Worm (Caenorhabditis elegans) whole organism, late embryonic: ENCODE data around the gene mrpl-44.

Experiments
- C08G9.2 ChIP-seq: sonication (generic microtip); optimal IDR thresholded peaks from 2 replicates; lab custom pipeline; 2016; ENCODE audit warnings: mild to moderate bottlenecking, missing genetic modification characterization, moderate library complexity, missing compliant biosample characterization
- C38D4.7 ChIP-seq: fragments of 200-800 bp; sonication (Bioruptor generic); optimal IDR thresholded peaks from 2 replicates; lab custom pipeline; 2018; ENCODE audit warnings: mild to moderate bottlenecking, missing genetic modification characterization, moderate library complexity, missing compliant biosample characterization
- K02D7.2 ChIP-seq: sonication (generic microtip); optimal IDR thresholded peaks from 2 replicates; lab custom pipeline; 2017; ENCODE audit warnings: mild to moderate bottlenecking, missing genetic modification characterization, missing compliant biosample characterization
- K09A11.1 ChIP-seq: sonication (generic microtip); optimal IDR thresholded peaks from 2 replicates; lab custom pipeline; 2017; ENCODE audit warnings: antibody characterized with exemption, mild to moderate bottlenecking, missing genetic modification characterization, missing compliant biosample characterization; ENCODE audit not compliant: insufficient read depth
- T23F11.4 ChIP-seq: fragments of 200-800 bp; sonication (Bioruptor generic); optimal IDR thresholded peaks from 2 replicates; lab custom pipeline; 2018; ENCODE audit warnings: mild to moderate bottlenecking, missing genetic modification characterization, missing compliant biosample characterization
- ama-1 ChIP-seq: fragments of 150-350 bp; optimal IDR thresholded peaks from 2 replicates; lab custom pipeline; 2014
- ceh-14 ChIP-seq: sonication (generic microtip); optimal IDR thresholded peaks from 2 replicates; lab custom pipeline; 2016; ENCODE audit warnings: missing genotype, missing genetic modification characterization, missing compliant biosample characterization
- ceh-18 ChIP-seq: sonication (generic microtip); optimal IDR thresholded peaks from 2 replicates; lab custom pipeline; 2016; ENCODE audit warnings: missing genetic modification characterization, missing compliant biosample characterization
- ceh-19 ChIP-seq: fragments of 200-800 bp; sonication (Bioruptor generic); optimal IDR thresholded peaks from 2 replicates; lab custom pipeline; 2018; ENCODE audit warnings: mild to moderate bottlenecking, missing genetic modification characterization, missing compliant biosample characterization
- ceh-2 ChIP-seq: sonication (generic microtip); optimal IDR thresholded peaks from 2 replicates; lab custom pipeline; 2016; ENCODE audit warnings: missing genotype, missing genetic modification characterization, missing compliant biosample characterization
- ceh-22 ChIP-seq: sonication (generic microtip); optimal IDR thresholded peaks from 2 replicates; lab custom pipeline; 2017; ENCODE audit warnings: missing biosample characterization, missing genetic modification characterization
- ceh-30 ChIP-seq: fragments of 150-350 bp; optimal IDR thresholded peaks from 2 replicates; lab custom pipeline; 2014; ENCODE audit warnings: missing biosample characterization, missing genetic modification characterization
- ceh-31 ChIP-seq: sonication (generic microtip); optimal IDR thresholded peaks from 2 replicates; lab custom pipeline; 2016; ENCODE audit warnings: missing genetic modification characterization, missing compliant biosample characterization
- ceh-34 ChIP-seq: sonication (generic microtip); optimal IDR thresholded peaks from 2 replicates; lab custom pipeline; 2016; ENCODE audit warnings: mild to moderate bottlenecking, missing genetic modification characterization, missing compliant biosample characterization
- ceh-48 ChIP-seq: sonication (generic microtip); optimal IDR thresholded peaks from 2 replicates; lab custom pipeline; 2016; ENCODE audit warnings: missing genetic modification characterization, inconsistent platforms, missing compliant biosample characterization
- ceh-9 ChIP-seq: sonication (generic microtip); optimal IDR thresholded peaks from 2 replicates; lab custom pipeline; 2016; ENCODE audit warnings: mild to moderate bottlenecking, missing genetic modification characterization, inconsistent platforms, missing compliant biosample characterization
- che-1 ChIP-seq: sonication (generic microtip); optimal IDR thresholded peaks from 2 replicates; lab custom pipeline; 2016; ENCODE audit warnings: mild to moderate bottlenecking, missing genetic modification characterization, missing compliant biosample characterization
- dve-1 ChIP-seq: sonication (generic microtip); optimal IDR thresholded peaks from 2 replicates; lab custom pipeline; 2017; ENCODE audit warnings: antibody characterized with exemption, mild to moderate bottlenecking, missing genetic modification characterization, missing compliant biosample characterization
- elt-2 ChIP-seq: sonication (generic microtip); optimal IDR thresholded peaks from 2 replicates; lab custom pipeline; 2016; ENCODE audit warnings: missing genetic modification reagents, missing genetic modification characterization, missing compliant biosample characterization
- ets-4 ChIP-seq: sonication (generic microtip); optimal IDR thresholded peaks from 2 replicates; lab custom pipeline; 2016; ENCODE audit warnings: missing genetic modification characterization, missing compliant biosample characterization
- fax-1 ChIP-seq: sonication (generic microtip); optimal IDR thresholded peaks from 2 replicates; lab custom pipeline; 2016; ENCODE audit warnings: missing genotype, missing genetic modification characterization, missing compliant biosample characterization
- fkh-10 ChIP-seq: fragments of 150-350 bp; optimal IDR thresholded peaks from 2 replicates; lab custom pipeline; 2014; ENCODE audit warnings: missing biosample characterization, missing genetic modification reagents, missing genetic modification characterization
- fkh-6 ChIP-seq: sonication (generic microtip); optimal IDR thresholded peaks from 2 replicates; lab custom pipeline; 2016; ENCODE audit warnings: missing genetic modification characterization, missing compliant biosample characterization
- gmeb-2 ChIP-seq: sonication (generic microtip); optimal IDR thresholded peaks from 2 replicates; lab custom pipeline; 2016; ENCODE audit warnings: missing genetic modification characterization, inconsistent platforms, missing compliant biosample characterization
- hlh-13 ChIP-seq: fragments of 200-800 bp; sonication (Bioruptor generic); optimal IDR thresholded peaks from 2 replicates; lab custom pipeline; 2018; ENCODE audit warnings: mild to moderate bottlenecking, missing genetic modification characterization, missing compliant biosample characterization
- hlh-15 ChIP-seq: sonication (generic microtip); optimal IDR thresholded peaks from 2 replicates; lab custom pipeline; 2016; ENCODE audit warnings: missing genetic modification characterization, missing compliant biosample characterization
- hlh-6 ChIP-seq: sonication (generic microtip); optimal IDR thresholded peaks from 2 replicates; lab custom pipeline; 2016; ENCODE audit warnings: missing genotype, missing genetic modification characterization, missing compliant biosample characterization
- hlh-8 ChIP-seq: sonication (generic microtip); optimal IDR thresholded peaks from 2 replicates; lab custom pipeline; 2016; ENCODE audit warnings: missing genotype, missing genetic modification characterization, missing compliant biosample characterization
- lim-6 ChIP-seq: sonication (generic microtip); optimal IDR thresholded peaks from 2 replicates; lab custom pipeline; 2016; ENCODE audit warnings: missing genetic modification characterization, missing compliant biosample characterization
- madf-2 ChIP-seq: sonication (generic microtip); optimal IDR thresholded peaks from 2 replicates; lab custom pipeline; 2017; ENCODE audit warnings: missing genetic modification characterization, missing compliant biosample characterization
- nfya-1 ChIP-seq: sonication (generic microtip); optimal IDR thresholded peaks from 2 replicates; lab custom pipeline; 2017; ENCODE audit warnings: missing genetic modification characterization, mild to moderate bottlenecking, missing compliant biosample characterization, antibody characterized with exemption, moderate library complexity
- nhr-11 ChIP-seq: fragments of 150-350 bp; optimal IDR thresholded peaks from 2 replicates; lab custom pipeline; 2014; ENCODE audit warnings: missing biosample characterization, missing genetic modification characterization
- nhr-232 ChIP-seq: sonication (generic microtip); optimal IDR thresholded peaks from 2 replicates; lab custom pipeline; 2016; ENCODE audit warnings: missing genetic modification characterization, missing compliant biosample characterization
- npax-4 ChIP-seq: sonication (generic microtip); optimal IDR thresholded peaks from 2 replicates; lab custom pipeline; 2016; ENCODE audit warnings: missing genetic modification characterization, missing compliant biosample characterization
- pat-9 ChIP-seq: fragments of 200-800 bp; sonication (Bioruptor generic); optimal IDR thresholded peaks from 2 replicates; lab custom pipeline; 2018; ENCODE audit warnings: mild to moderate bottlenecking, missing genetic modification characterization, moderate library complexity, missing compliant biosample characterization
- pax-1 ChIP-seq: fragments of 150-350 bp; optimal IDR thresholded peaks from 2 replicates; lab custom pipeline; 2014; ENCODE audit warnings: missing biosample characterization, missing genetic modification characterization
- pha-2 ChIP-seq: sonication (generic microtip); optimal IDR thresholded peaks from 2 replicates; lab custom pipeline; 2017; ENCODE audit warnings: mild to moderate bottlenecking, missing genetic modification characterization, missing compliant biosample characterization
- pha-4 ChIP-seq: fragments of 150-350 bp; optimal IDR thresholded peaks from 2 replicates; lab custom pipeline; 2018; ENCODE audit warnings: missing biosample characterization, missing genetic modification reagents, missing genetic modification characterization
- pros-1 ChIP-seq: fragments of 150-350 bp; optimal IDR thresholded peaks from 2 replicates; lab custom pipeline; 2014; ENCODE audit warnings: missing biosample characterization, missing genetic modification reagents, missing genetic modification characterization
- ref-2 ChIP-seq: sonication (generic microtip); optimal IDR thresholded peaks from 2 replicates; lab custom pipeline; 2016; ENCODE audit warnings: missing genetic modification characterization, missing compliant biosample characterization
- rnt-1 ChIP-seq: sonication (generic microtip); optimal IDR thresholded peaks from 2 replicates; lab custom pipeline; 2016; ENCODE audit warnings: missing genetic modification characterization, missing compliant biosample characterization
- sdc-2 ChIP-seq: sonication (generic microtip); optimal IDR thresholded peaks from 2 replicates; lab custom pipeline; 2016; ENCODE audit warnings: missing genotype, missing genetic modification characterization, missing compliant biosample characterization
- sox-2 ChIP-seq: fragments of 200-800 bp; sonication (Bioruptor generic); IDR thresholded peaks from 2 replicates; pipeline ENCODE4 v1.3.6; 2022; ENCODE audit warnings: missing genetic modification reagents, missing genetic modification characterization, missing compliant biosample characterization
- syd-9 ChIP-seq: sonication (generic microtip); optimal IDR thresholded peaks from 2 replicates; lab custom pipeline; 2016; ENCODE audit warnings: mild to moderate bottlenecking, missing genetic modification characterization, moderate library complexity, missing compliant biosample characterization
- tbx-2 ChIP-seq: sonication (generic microtip); optimal IDR thresholded peaks from 2 replicates; lab custom pipeline; 2016; ENCODE audit warnings: missing genetic modification characterization, missing compliant biosample characterization
- tbx-7 ChIP-seq: sonication (generic microtip); optimal IDR thresholded peaks from 2 replicates; lab custom pipeline; 2016; ENCODE audit warnings: missing genotype, missing genetic modification characterization, missing compliant biosample characterization
- unc-42 ChIP-seq: sonication (generic microtip); optimal IDR thresholded peaks from 2 replicates; lab custom pipeline; 2016; ENCODE audit warnings: missing genotype, missing genetic modification characterization, missing compliant biosample characterization
- unc-55 ChIP-seq: sonication (generic microtip); optimal IDR thresholded peaks from 2 replicates; lab custom pipeline; 2017; ENCODE audit warnings: missing biosample characterization, missing genetic modification reagents, missing genetic modification characterization
- unc-86 ChIP-seq: sonication (generic microtip); optimal IDR thresholded peaks from 2 replicates; lab custom pipeline; 2016; ENCODE audit warnings: missing genetic modification characterization, missing compliant biosample characterization
- ztf-16 ChIP-seq: sonication (generic microtip); optimal IDR thresholded peaks from 2 replicates; lab custom pipeline; 2017; ENCODE audit warnings: missing genetic modification characterization, missing compliant biosample characterization

The mrpl-44 gene

DNA sequence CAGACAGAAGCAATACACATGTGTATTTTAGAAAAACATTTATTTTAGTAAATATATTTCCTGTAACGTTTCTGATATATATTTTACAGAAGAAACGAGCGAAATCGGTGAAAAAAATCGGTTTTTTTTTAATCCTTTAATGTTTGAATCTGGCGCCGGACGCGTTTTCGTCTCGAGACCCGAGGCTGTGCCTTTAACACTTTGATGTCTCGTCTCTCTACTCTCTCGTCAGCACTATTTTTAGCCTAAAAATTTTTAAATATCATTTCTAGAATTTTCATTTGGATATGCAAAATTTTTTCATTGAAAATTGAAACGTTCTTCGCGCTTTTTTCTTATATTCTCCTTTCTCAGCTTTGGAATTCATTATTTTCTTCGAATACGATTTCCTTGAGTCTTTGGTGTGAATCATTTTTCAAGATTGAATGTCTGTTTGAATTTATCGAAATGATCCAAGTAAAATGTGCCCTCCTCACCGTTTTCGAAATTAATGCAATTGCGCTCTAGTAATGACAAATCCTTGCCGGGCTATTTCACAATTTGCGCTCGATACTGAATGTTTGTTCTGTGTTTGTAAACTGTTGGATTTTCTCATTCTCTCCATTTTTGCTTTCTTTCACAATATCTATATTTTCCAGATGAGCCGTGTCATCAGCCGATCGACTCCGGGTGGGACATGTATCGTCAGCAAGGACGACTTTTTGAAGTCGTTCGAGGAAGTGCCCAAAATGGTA, 34.6 kb downstream of the mrpl-44 start, which contains the start of gene cls-2:
Gene cls-2, plus strand, starts transcription at position 635 of the 734 bp plus-strand sequence.
- peak; percentile 8 for TF ChIP-seq unc-42
- TF ChIP-seq nhr-11 (tag; lab: Kevin White, UChicago), result no peak

DNA sequence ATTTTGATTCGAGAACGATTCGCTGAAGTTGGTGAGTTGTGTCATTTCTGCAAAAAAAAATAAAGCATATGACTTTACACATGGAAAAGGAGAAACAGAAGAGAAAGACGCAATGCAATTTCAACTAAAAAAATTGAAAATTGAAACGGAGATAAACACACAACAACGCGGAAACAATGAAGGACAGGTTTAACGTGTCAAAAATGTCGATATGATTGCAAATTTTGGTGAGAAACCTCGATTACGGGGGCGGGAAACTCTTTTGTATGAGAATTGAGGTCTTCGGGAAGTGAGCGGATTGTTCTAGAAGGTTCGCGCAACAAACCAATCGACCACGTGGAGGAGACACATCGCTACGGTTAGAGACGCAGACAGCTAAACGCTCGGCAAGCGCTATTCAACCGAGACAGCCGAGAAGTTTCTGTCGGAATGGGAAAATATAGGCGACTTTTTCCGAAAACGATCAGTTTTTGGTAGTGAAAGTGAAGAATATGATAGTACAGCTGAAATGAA, 35.4 kb downstream of the mrpl-44 start, which contains the start of gene R107.5:
Gene R107.5, minus strand, starts transcription at position 51 of the 513 bp plus-strand sequence.
- TF ChIP-seq unc-42 (peak; percentile 49), dve-1 (tag; lab: Kevin White, UChicago) (peak; percentile 31), sdc-2 (tag; lab: Kevin White, UChicago) (peak; percentile 8), hlh-8 (no peak), ceh-34 (peak; percentile 85), madf-2 (tag; lab: Kevin White, UChicago) (peak; percentile 38), nhr-232 (tag; lab: Kevin White, UChicago) (no peak), ceh-31 (tag; lab: Kevin White, UChicago) (peak; percentile 93), pat-9 (tag; lab: Kevin White, UChicago) (no peak), hlh-15 (tag; lab: Kevin White, UChicago) (no peak), syd-9 (peak; percentile 87), nfya-1 (tag; lab: Kevin White, UChicago) (peak; percentile 94), npax-4 (no peak), sox-2 (GFP tag; lab: Robert Waterston, UW) (peak; percentile 58), fkh-10 (GFP tag; lab: Kevin White, UChicago) (no peak), ceh-19 (GFP tag; lab: Kevin White, UChicago) (peak; percentile 65), lim-6 (tag; lab: Kevin White, UChicago) (peak; percentile 44), ceh-14 (tag; lab: Kevin White, UChicago) (peak; percentile 56), gmeb-2 (tag; lab: Kevin White, UChicago) (peak; percentile 53), rnt-1 (tag; lab: Kevin White, UChicago) (peak; percentile 93), hlh-6 (no peak), pha-2 (tag; lab: Kevin White, UChicago) (peak; percentile 28), ama-1 (lab: Kevin White, UChicago) (no peak), che-1 (tag; lab: Kevin White, UChicago) (no peak), tbx-7 (tag; lab: Kevin White, UChicago) (no peak), pros-1 (peak; percentile 3), ceh-18 (tag; lab: Kevin White, UChicago) (peak; percentile 81), K09A11.1 (tag; lab: Kevin White, UChicago) (peak; percentile 88), hlh-13 (no peak), unc-55 (GFP tag; lab: Kevin White, UChicago) (peak; percentile 97), C08G9.2 (tag; lab: Kevin White, UChicago) (peak; percentile 42), ceh-30 (peak; percentile 91), ets-4 (tag; lab: Kevin White, UChicago) (peak; percentile 45), unc-86 (peak; percentile 57), tbx-2 (tag; lab: Kevin White, UChicago) (peak; percentile 90), K02D7.2 (tag; lab: Kevin White, UChicago) (peak; percentile 15), nhr-11 (tag; lab: Kevin White, UChicago) (no peak), ceh-48 (tag; lab: Kevin White, UChicago) (peak; percentile 38), pax-1 (peak; percentile 97), fkh-6 (tag; lab: Kevin White, UChicago) (no peak), elt-2 (peak; percentile 29), pha-4 (tag; lab: Kevin White, UChicago) (no peak), ceh-9 (tag; lab: Kevin White, UChicago) (no peak), ceh-2 (tag; lab: Kevin White, UChicago) (peak; percentile 8), ceh-22 (peak; percentile 30), ref-2 (tag; lab: Kevin White, UChicago) (peak; percentile 95), fax-1 (tag; lab: Kevin White, UChicago) (no peak), C38D4.7 (no peak), ztf-16 (tag; lab: Kevin White, UChicago) (peak; percentile 42), T23F11.4 (no peak)
